Worm (Caenorhabditis elegans): Measurements from ENCODE around the gene rabn-5.

Gene rabn-5

ce11 chrIII:5834053-5834452 lies 30.3 kb upstream of the rabn-5 start, which contains the start of gene R12B2.6:
Gene R12B2.6 (minus strand): TSS chrIII:5834153.
- no peak for TF ChIP-seq F13H6.1 (tag; optimal IDR thresholded peaks at IDR 0.05)
- no peak for TF ChIP-seq nhr-10 (tag; optimal IDR thresholded peaks at IDR 0.05)
- TF ChIP-seq nhr-25 (tag; optimal IDR thresholded peaks at IDR 0.05): no peak
- no peak for TF ChIP-seq elt-3 (tag; optimal IDR thresholded peaks at IDR 0.05)
- no peak for TF ChIP-seq lin-11 (tag; optimal IDR thresholded peaks at IDR 0.05)
- TF ChIP-seq nhr-129 (tag; optimal IDR thresholded peaks at IDR 0.05): no peak
- no peak for TF ChIP-seq R02D3.7 (tag; optimal IDR thresholded peaks at IDR 0.05)

ce11 chrIII:5834663-5835062 lies 29.7 kb upstream of the rabn-5 start:
- no peak for TF ChIP-seq egl-27 (tag; optimal IDR thresholded peaks at IDR 0.05)
- TF ChIP-seq unc-62 (GFP tag; optimal IDR thresholded peaks at IDR 0.05): no peak
- TF ChIP-seq nhr-11 (tag; optimal IDR thresholded peaks at IDR 0.05): no peak
- no peak for TF ChIP-seq nhr-12 (tag; optimal IDR thresholded peaks at IDR 0.05)
- no peak for TF ChIP-seq nhr-21 (tag; optimal IDR thresholded peaks at IDR 0.05)
- no peak for TF ChIP-seq lin-11 (tag; optimal IDR thresholded peaks at IDR 0.05)

- TF ChIP-seq nhr-12 (tag; optimal IDR thresholded peaks at IDR 0.05): no peak
- TF ChIP-seq nhr-10 (tag; optimal IDR thresholded peaks at IDR 0.05): no peak
- no peak for TF ChIP-seq alr-1 (tag; optimal IDR thresholded peaks at IDR 0.05)
- peak; percentile 85 for TF ChIP-seq fos-1 (tag; optimal IDR thresholded peaks at IDR 0.05)
- peak; percentile 37 for TF ChIP-seq blmp-1 (tag; optimal IDR thresholded peaks at IDR 0.05; ENCODE audit: insufficient read depth)
- no peak for TF ChIP-seq mbf-1 (tag; optimal IDR thresholded peaks at IDR 0.05)
- TF ChIP-seq unc-39 (tag; optimal IDR thresholded peaks at IDR 0.05): no peak
- no peak for TF ChIP-seq skn-1 (tag; optimal IDR thresholded peaks at IDR 0.05)
- TF ChIP-seq snpc-4 (tag; optimal IDR thresholded peaks at IDR 0.05): no peak
- no peak for TF ChIP-seq lin-11 (tag; optimal IDR thresholded peaks at IDR 0.05)
- no peak for TF ChIP-seq nhr-237 (tag; optimal IDR thresholded peaks at IDR 0.05)
- no peak for TF ChIP-seq ceh-82 (tag; optimal IDR thresholded peaks at IDR 0.05)
- no peak for TF ChIP-seq zag-1 (tag; optimal IDR thresholded peaks at IDR 0.05)
- TF ChIP-seq ZK546.5 (tag; optimal IDR thresholded peaks at IDR 0.05): no peak
- TF ChIP-seq peb-1 (tag; optimal IDR thresholded peaks at IDR 0.05): no peak
- TF ChIP-seq nhr-25 (tag; optimal IDR thresholded peaks at IDR 0.05): no peak
- peak; percentile 57 for TF ChIP-seq crh-2 (tag; optimal IDR thresholded peaks at IDR 0.05)
- peak; percentile 39 for TF ChIP-seq sma-3 (GFP tag; optimal IDR thresholded peaks at IDR 0.05)
- no peak for TF ChIP-seq nhr-6 (tag; optimal IDR thresholded peaks at IDR 0.05)
- TF ChIP-seq lin-39 (tag; optimal IDR thresholded peaks at IDR 0.05): no peak
- TF ChIP-seq Y55F3AM.14 (GFP tag; optimal IDR thresholded peaks at IDR 0.05): no peak
- TF ChIP-seq R02D3.7 (tag; optimal IDR thresholded peaks at IDR 0.05): no peak
- TF ChIP-seq sma-9 (GFP tag; optimal IDR thresholded peaks at IDR 0.05): peak; percentile 48
- TF ChIP-seq sma-9 (tag; optimal IDR thresholded peaks at IDR 0.05): no peak
- TF ChIP-seq nhr-11 (tag; optimal IDR thresholded peaks at IDR 0.05): no peak
- TF ChIP-seq aly-2 (tag; optimal IDR thresholded peaks at IDR 0.05): no peak
- TF ChIP-seq lsy-2 (tag; optimal IDR thresholded peaks at IDR 0.05): no peak
- TF ChIP-seq mdl-1 (tag; optimal IDR thresholded peaks at IDR 0.05): no peak
- TF ChIP-seq ama-1 (optimal IDR thresholded peaks at IDR 0.05): no peak
- no peak for TF ChIP-seq nhr-23 (tag; optimal IDR thresholded peaks at IDR 0.05)
- TF ChIP-seq lin-13 (GFP tag; optimal IDR thresholded peaks at IDR 0.05): no peak
- no peak for TF ChIP-seq ztf-1 (GFP tag; conservative IDR thresholded peaks at IDR 0.05)
- TF ChIP-seq nhr-77 (tag; optimal IDR thresholded peaks at IDR 0.05): no peak
- no peak for TF ChIP-seq mab-5 (tag; optimal IDR thresholded peaks at IDR 0.05)
- no peak for TF ChIP-seq egl-27 (tag; optimal IDR thresholded peaks at IDR 0.05)
- TF ChIP-seq unc-55 (GFP tag; optimal IDR thresholded peaks at IDR 0.05): no peak
- peak; percentile 52 for TF ChIP-seq nhr-21 (tag; optimal IDR thresholded peaks at IDR 0.05)
- TF ChIP-seq ceh-16 (tag; optimal IDR thresholded peaks at IDR 0.05): no peak
- no peak for TF ChIP-seq gmeb-1 (tag; optimal IDR thresholded peaks at IDR 0.05)
- no peak for TF ChIP-seq dmd-4 (tag; optimal IDR thresholded peaks at IDR 0.05)
- TF ChIP-seq ztf-4 (tag; optimal IDR thresholded peaks at IDR 0.05): peak; percentile 50
- TF ChIP-seq elt-3 (tag; optimal IDR thresholded peaks at IDR 0.05): no peak
- no peak for TF ChIP-seq C34F6.9 (tag; optimal IDR thresholded peaks at IDR 0.05)
- no peak for TF ChIP-seq ztf-11 (tag; optimal IDR thresholded peaks at IDR 0.05)
- TF ChIP-seq sem-4 (tag; optimal IDR thresholded peaks at IDR 0.05): no peak
- TF ChIP-seq elt-1 (tag; optimal IDR thresholded peaks at IDR 0.05): no peak
- TF ChIP-seq nhr-129 (tag; optimal IDR thresholded peaks at IDR 0.05): peak; percentile 38
- TF ChIP-seq unc-62 (GFP tag; optimal IDR thresholded peaks at IDR 0.05): no peak
- TF ChIP-seq F13H6.1 (tag; optimal IDR thresholded peaks at IDR 0.05): peak; percentile 23
These were observed 29.0 kb upstream of the rabn-5 start for ce11 chrIII:5835163-5835871.

Measured in whole organism, L2 larva.